Worm (Caenorhabditis elegans): ENCODE measurements around the gene wht-3.

wht-3 gene

DNA sequence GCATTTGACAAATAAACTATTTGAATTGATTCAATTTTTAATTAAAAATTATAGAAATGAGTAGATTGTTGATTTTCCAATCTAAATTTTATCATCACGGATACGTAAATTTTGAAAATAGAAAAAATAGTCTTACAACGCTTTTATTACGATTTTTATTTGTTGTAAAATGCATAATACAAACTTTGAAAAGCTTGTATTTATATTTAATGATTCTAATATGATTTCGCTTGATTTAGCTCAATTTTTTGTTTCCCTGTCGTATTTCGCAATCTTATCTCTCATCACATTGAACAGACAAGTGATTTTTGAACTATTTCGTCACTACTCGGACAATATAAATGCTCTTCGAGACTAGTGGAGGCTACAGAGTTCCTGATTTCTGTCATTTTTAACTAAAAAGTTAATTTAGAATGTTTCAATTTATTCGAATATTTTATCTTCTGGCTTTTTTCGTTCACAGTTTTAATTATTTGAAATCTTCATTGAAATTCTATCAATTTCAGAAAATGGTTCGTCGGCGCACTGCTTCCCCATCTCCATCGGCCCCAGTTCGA is at the start of gene wht-3, which contains the start of gene har-1:
Gene wht-3 (minus strand): TSS at position 51 of the 557 bp plus-strand sequence.
Gene har-1 (plus strand): TSS at position 507 of the 557 bp plus-strand sequence.
- peak in 1 of 2 experiments; percentile 39 for TF ChIP-seq lsy-2 (tag; optimal IDR thresholded peaks at IDR 0.05)
- TF ChIP-seq nhr-25 (tag; optimal IDR thresholded peaks at IDR 0.05), result no peak
- TF ChIP-seq nhr-77 (tag; optimal IDR thresholded peaks at IDR 0.05), result no peak
- TF ChIP-seq sma-9 (GFP tag; optimal IDR thresholded peaks at IDR 0.05), result peak; percentile 7
- TF ChIP-seq sma-9 (tag; optimal IDR thresholded peaks at IDR 0.05), result no peak

DNA sequence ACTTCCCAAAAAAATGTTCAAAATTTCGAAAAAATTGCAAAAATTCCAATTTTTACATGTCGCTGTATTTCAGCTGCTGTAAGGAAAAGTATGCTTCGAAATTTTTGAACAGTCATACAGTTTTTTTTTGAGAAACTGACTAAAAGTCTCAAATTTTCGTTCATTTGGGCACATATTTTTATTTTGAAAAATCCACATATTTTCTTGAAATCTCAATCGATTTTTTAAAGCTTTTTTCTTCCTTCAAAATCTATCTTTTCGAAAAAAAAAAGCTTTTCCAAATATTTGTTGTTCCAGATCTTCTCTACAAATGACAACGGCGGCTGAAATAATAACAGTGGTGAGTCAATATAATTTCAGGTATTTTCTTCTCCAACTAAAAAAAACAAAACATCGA is 45.6 kb upstream of the wht-3 start, which contains the start of gene asd-1:
Gene asd-1 (plus strand): TSS at position 298 of the 397 bp plus-strand sequence.
- no peak for TF ChIP-seq sma-9 (GFP tag; optimal IDR thresholded peaks at IDR 0.05)
- no peak for TF ChIP-seq sma-9 (tag; optimal IDR thresholded peaks at IDR 0.05)
- TF ChIP-seq nhr-12 (tag; optimal IDR thresholded peaks at IDR 0.05), result no peak
- TF ChIP-seq egl-27 (tag; optimal IDR thresholded peaks at IDR 0.05), result no peak
- TF ChIP-seq mab-5 (tag; optimal IDR thresholded peaks at IDR 0.05), result no peak

DNA sequence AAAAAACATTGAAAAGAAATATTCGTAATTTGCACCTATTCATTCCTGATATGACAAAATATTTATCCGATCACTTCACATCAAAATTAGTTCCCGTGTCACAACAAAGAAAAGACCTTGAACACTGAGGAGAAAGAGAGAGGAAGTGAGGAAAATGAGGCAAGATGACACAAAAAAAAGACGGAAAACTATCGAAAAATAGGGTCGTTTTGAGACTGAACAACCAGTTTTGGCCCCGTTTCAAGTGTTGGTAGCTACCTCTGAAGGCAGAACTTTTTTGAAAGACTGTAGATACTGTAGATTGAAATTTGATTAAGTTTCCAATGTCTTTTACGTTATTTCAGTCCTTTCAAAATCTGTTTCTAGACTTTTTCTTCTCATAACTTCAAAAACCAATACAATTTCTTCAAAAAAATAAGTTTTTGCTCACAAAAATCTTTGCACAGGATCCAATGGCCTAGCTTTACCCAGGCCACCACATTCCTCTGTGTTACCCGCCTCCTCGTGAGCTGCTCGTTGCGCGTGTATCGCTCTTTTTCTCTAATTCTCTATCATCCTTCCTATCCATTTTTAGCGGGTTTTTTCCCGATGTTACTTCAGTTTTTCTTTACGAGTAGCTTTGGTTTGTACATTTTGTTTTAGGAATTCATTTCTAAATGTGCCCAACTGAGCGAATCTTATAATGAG is 45.0 kb upstream of the wht-3 start:
- peak; percentile 89 to 91 for TF ChIP-seq mdl-1 (tag; optimal IDR thresholded peaks at IDR 0.05)
- TF ChIP-seq lsy-2 (tag; optimal IDR thresholded peaks at IDR 0.05), result peak; percentile 28 to 80
- TF ChIP-seq lin-13 (GFP tag; optimal IDR thresholded peaks at IDR 0.05), result peak; percentile 46
- no peak for TF ChIP-seq skn-1 (tag; optimal IDR thresholded peaks at IDR 0.05)
- no peak for TF ChIP-seq nhr-12 (tag; optimal IDR thresholded peaks at IDR 0.05)
- no peak for TF ChIP-seq ZK546.5 (tag; optimal IDR thresholded peaks at IDR 0.05)
- TF ChIP-seq elt-1 (tag; optimal IDR thresholded peaks at IDR 0.05), result no peak
- TF ChIP-seq peb-1 (tag; optimal IDR thresholded peaks at IDR 0.05), result no peak
- no peak for TF ChIP-seq nhr-77 (tag; optimal IDR thresholded peaks at IDR 0.05)
- no peak for TF ChIP-seq zag-1 (tag; optimal IDR thresholded peaks at IDR 0.05)
- peak; percentile 89 for TF ChIP-seq C34F6.9 (tag; optimal IDR thresholded peaks at IDR 0.05)
- peak; percentile 22 for TF ChIP-seq nhr-21 (tag; optimal IDR thresholded peaks at IDR 0.05)
- no peak for TF ChIP-seq elt-3 (tag; optimal IDR thresholded peaks at IDR 0.05)
- TF ChIP-seq crh-2 (tag; optimal IDR thresholded peaks at IDR 0.05), result peak; percentile 77
- no peak for TF ChIP-seq gmeb-1 (tag; optimal IDR thresholded peaks at IDR 0.05)
- TF ChIP-seq sem-4 (tag; optimal IDR thresholded peaks at IDR 0.05), result no peak
- peak; percentile 88 for TF ChIP-seq unc-55 (GFP tag; optimal IDR thresholded peaks at IDR 0.05)
- no peak for TF ChIP-seq dmd-4 (tag; optimal IDR thresholded peaks at IDR 0.05)
- no peak for TF ChIP-seq mbf-1 (tag; optimal IDR thresholded peaks at IDR 0.05)
- no peak for TF ChIP-seq unc-39 (tag; optimal IDR thresholded peaks at IDR 0.05)
- no peak for TF ChIP-seq nhr-11 (tag; optimal IDR thresholded peaks at IDR 0.05)
- TF ChIP-seq sma-9 (GFP tag; optimal IDR thresholded peaks at IDR 0.05), result peak; percentile 60
- no peak for TF ChIP-seq sma-9 (tag; optimal IDR thresholded peaks at IDR 0.05)
- peak; percentile 47 for TF ChIP-seq lin-11 (tag; optimal IDR thresholded peaks at IDR 0.05)
- TF ChIP-seq ama-1 (optimal IDR thresholded peaks at IDR 0.05), result peak; percentile 46
- TF ChIP-seq blmp-1 (tag; optimal IDR thresholded peaks at IDR 0.05; ENCODE audit: insufficient read depth), result no peak
- TF ChIP-seq nhr-237 (tag; optimal IDR thresholded peaks at IDR 0.05), result no peak
- TF ChIP-seq nhr-25 (tag; optimal IDR thresholded peaks at IDR 0.05), result no peak
- no peak for TF ChIP-seq nhr-10 (tag; optimal IDR thresholded peaks at IDR 0.05)
- no peak for TF ChIP-seq ztf-4 (tag; optimal IDR thresholded peaks at IDR 0.05)
- TF ChIP-seq nhr-23 (tag; optimal IDR thresholded peaks at IDR 0.05), result no peak
- no peak for TF ChIP-seq R02D3.7 (tag; optimal IDR thresholded peaks at IDR 0.05)
- no peak for TF ChIP-seq Y55F3AM.14 (GFP tag; optimal IDR thresholded peaks at IDR 0.05)
- TF ChIP-seq fos-1 (tag; optimal IDR thresholded peaks at IDR 0.05), result peak; percentile 25
- TF ChIP-seq egl-27 (tag; optimal IDR thresholded peaks at IDR 0.05), result no peak
- TF ChIP-seq F13H6.1 (tag; optimal IDR thresholded peaks at IDR 0.05), result peak; percentile 22
- TF ChIP-seq nhr-129 (tag; optimal IDR thresholded peaks at IDR 0.05), result peak; percentile 58
- peak; percentile 44 for TF ChIP-seq mab-5 (tag; optimal IDR thresholded peaks at IDR 0.05)
- TF ChIP-seq ceh-82 (tag; optimal IDR thresholded peaks at IDR 0.05), result no peak
- no peak for TF ChIP-seq alr-1 (tag; optimal IDR thresholded peaks at IDR 0.05)
- TF ChIP-seq lin-39 (tag; optimal IDR thresholded peaks at IDR 0.05), result no peak

All from whole organism, L2 larva.